Fruit fly (Drosophila melanogaster): Measurements from ENCODE around the gene kirre.

Gene kirre

dm6 chrX:2943086-2943485, 202.9 kb downstream of the kirre start, which contains the start of gene CG14422:
Gene CG14422 (plus strand): TSS chrX:2943386.
- no peak for TF ChIP-seq CG17801 (GFP tag; optimal IDR thresholded peaks at IDR 0.05; ENCODE audit: partially characterized antibody)

DNA sequence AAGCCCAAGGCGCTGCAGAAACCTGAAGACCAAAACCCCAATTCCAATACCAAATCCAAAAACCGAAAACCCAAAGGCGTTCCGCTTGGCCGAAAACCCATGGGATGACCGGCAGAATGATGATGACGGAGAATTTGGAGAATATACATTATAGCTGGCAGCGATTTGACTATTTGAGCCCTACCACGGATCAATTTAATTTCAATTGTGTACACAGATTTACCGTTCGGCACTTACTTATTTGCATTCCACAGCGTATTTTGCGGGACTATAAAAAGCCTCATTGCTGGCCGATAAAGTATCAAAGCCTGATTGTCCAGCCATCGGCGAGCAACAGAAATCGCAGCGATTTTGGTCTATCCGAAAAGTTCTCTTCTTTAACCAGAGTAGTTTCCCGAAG, 204.9 kb downstream of the kirre start, which contains the start of gene CG14423:
Gene CG14423 (plus strand): TSS at position 301 of the 400 bp plus-strand sequence.
- TF ChIP-seq CG17801 (GFP tag; optimal IDR thresholded peaks at IDR 0.05; ENCODE audit: partially characterized antibody): no peak

DNA sequence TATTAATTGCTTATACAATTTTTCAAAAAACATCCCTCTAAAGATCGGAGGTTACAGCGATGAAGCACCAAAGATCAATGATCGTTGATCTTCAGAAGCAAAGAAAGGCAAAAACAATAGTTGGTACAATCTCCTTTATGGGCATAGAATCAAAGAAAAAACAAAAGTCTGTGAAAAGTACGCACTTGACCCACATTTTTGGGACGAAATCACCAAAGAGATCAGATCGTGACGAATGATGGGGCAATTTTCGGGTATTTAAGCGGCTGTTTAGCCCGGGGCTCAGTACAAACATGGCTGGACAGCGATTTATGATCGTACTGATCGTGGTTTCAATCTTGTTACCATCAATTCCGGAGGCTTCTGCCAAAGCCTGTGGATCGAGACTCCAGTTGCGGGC, 206.6 kb downstream of the kirre start, which contains the start of gene CG17959:
Gene CG17959 (plus strand): TSS at position 301 of the 400 bp plus-strand sequence.
- no peak for TF ChIP-seq CG17801 (GFP tag; optimal IDR thresholded peaks at IDR 0.05; ENCODE audit: partially characterized antibody)

dm6 chrX:2947545-2948072, 207.4 kb downstream of the kirre start, which contains the start of gene CG3603:
Gene CG3603 (plus strand): TSS chrX:2948034.
- TF ChIP-seq CG17801 (GFP tag; optimal IDR thresholded peaks at IDR 0.05; ENCODE audit: partially characterized antibody): peak; percentile 93

- TF ChIP-seq CG17801 (GFP tag; optimal IDR thresholded peaks at IDR 0.05; ENCODE audit: partially characterized antibody): no peak
Observed at dm6 chrX:2949114-2949513, 208.9 kb downstream of the kirre start.

- no peak for TF ChIP-seq CG17801 (GFP tag; optimal IDR thresholded peaks at IDR 0.05; ENCODE audit: partially characterized antibody)
Observed at dm6 chrX:2951637-2952036, 211.5 kb downstream of the kirre start.

dm6 chrX:2956641-2957040, 216.5 kb downstream of the kirre start:
- no peak for TF ChIP-seq CG17801 (GFP tag; optimal IDR thresholded peaks at IDR 0.05; ENCODE audit: partially characterized antibody)

DNA sequence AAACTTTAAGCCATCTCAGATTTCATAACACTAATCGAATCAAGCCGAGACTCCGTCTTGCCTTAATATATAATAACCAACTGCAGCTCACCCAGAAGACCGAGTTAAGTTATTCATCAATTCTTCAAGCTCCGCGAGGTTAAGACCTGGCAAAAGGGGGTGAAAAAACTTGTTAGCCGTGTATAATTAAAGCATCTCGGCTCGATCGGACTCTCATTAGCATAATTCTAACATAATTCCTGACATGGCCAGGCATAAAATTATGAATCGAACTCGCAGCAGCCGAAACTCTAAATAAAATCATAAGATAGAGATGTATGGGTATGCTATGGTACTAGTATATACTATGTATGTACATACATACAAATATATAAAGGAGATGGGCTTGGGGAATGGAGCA, 223.0 kb downstream of the kirre start:
- TF ChIP-seq CG17801 (GFP tag; optimal IDR thresholded peaks at IDR 0.05; ENCODE audit: partially characterized antibody): no peak

DNA sequence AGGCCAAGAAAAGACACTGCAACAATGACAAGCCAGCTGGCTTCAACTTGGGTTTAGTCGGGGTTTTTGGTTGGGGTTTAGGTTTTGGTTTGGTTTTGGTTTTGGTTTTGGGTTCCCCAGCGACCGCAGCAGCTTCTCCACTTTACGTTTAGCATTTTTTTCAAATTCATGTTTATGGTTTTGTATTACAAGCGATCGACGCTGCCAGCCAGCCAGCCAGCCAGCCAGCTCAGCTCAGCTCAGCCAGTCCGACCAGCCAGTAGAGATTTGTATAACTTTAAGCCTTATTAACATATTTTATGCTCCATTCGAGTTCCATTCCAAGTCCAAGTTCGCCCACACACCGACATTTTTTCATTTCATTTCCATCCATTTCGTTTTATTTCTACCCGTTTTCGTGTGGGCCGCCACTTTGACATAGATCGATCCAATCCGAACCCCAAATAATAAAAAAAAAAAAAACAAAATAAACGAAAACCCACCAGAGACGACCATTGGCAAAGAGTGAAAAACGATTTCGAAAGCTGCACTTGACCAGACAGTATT, 223.7 kb downstream of the kirre start:
- TF ChIP-seq CG17801 (GFP tag; optimal IDR thresholded peaks at IDR 0.05; ENCODE audit: partially characterized antibody): no peak

- no peak for TF ChIP-seq CG17801 (GFP tag; optimal IDR thresholded peaks at IDR 0.05; ENCODE audit: partially characterized antibody)
Observed at dm6 chrX:2964678-2965231, 224.6 kb downstream of the kirre start.

- no peak for TF ChIP-seq CG17801 (GFP tag; optimal IDR thresholded peaks at IDR 0.05; ENCODE audit: partially characterized antibody)
Observed at dm6 chrX:2969039-2969438, 228.9 kb downstream of the kirre start.

dm6 chrX:2973593-2973992, 233.4 kb downstream of the kirre start, which contains the start of gene rst:
Gene rst (minus strand): TSS chrX:2973834.
- TF ChIP-seq CG17801 (GFP tag; optimal IDR thresholded peaks at IDR 0.05; ENCODE audit: partially characterized antibody): no peak

DNA sequence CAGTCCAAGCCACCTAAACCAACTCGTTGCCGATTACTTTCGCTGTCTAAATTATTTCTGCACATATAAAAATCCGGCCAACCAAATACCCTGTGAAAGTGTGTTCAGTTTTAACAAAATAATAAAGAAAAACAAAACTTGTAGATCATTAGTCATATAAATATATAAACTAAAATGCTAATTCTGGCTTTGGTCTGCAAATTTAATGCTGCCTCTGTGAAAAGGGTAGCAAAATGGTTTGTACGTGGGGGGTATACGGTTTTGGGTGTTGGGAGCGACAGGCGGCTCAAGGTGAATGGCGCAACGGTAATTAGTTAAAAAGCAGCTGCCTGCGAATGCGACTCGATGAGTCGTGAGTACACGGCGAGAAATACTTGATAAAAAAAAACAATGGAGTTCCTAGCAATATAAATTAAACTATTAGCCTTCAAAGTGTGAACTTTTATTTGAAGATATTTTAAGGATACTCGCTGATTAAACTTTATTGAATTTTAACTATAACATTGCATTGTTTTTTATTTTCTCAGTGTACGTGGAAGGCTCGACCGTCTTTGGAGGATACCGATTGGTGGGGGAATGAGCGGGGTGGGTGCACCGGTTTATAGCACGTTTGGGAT, 237.8 kb downstream of the kirre start:
- TF ChIP-seq CG17801 (GFP tag; optimal IDR thresholded peaks at IDR 0.05; ENCODE audit: partially characterized antibody): no peak

DNA sequence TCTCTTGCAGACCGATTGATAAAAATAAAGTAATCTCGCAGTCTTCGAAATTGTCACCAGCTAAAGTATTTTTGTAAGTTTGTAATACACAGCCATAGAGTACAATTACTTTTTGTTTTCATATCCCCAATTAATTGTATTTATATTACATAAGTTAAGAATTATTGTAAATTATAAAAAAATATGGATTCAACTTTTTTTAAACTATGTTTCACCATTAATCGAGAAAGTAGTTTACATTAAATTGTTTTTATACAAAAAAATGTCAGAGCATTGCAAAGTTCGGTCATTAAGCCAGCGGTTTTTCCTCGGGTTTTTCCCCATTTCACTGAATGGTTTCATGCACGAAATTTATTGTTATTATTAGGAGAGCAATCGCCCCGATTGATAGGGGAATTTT, 240.1 kb downstream of the kirre start:
- no peak for TF ChIP-seq CG17801 (GFP tag; optimal IDR thresholded peaks at IDR 0.05; ENCODE audit: partially characterized antibody)

- no peak for TF ChIP-seq CG17801 (GFP tag; optimal IDR thresholded peaks at IDR 0.05; ENCODE audit: partially characterized antibody)
Observed at dm6 chrX:2982441-2982995, 242.3 kb downstream of the kirre start.
